Fruit fly (Drosophila melanogaster) whole organism, embryonic: Measurements from ENCODE around the gene CG18262.

ENCODE experiments used
- CG5953 ChIP-seq: fragments of 200-800 bp; sonication (Bioruptor generic); IDR thresholded peaks from 2 replicates; pipeline ENCODE4 v1.3.6; 2022; ENCODE audit warnings: missing biosample characterization, missing genetic modification characterization
- CG9437 ChIP-seq: fragments of 200-800 bp; sonication (Bioruptor generic); optimal IDR thresholded peaks from 2 replicates; lab custom pipeline; 2018; ENCODE audit warnings: missing biosample characterization, mild to moderate bottlenecking, missing genetic modification characterization
- crp ChIP-seq, 2 experiments: fragments of 200-800 bp; sonication (Bioruptor generic); optimal IDR thresholded peaks; 2 replicates in 1 of 2; 3 replicates in 1 of 2; lab custom pipeline; 2017; ENCODE audit warnings: missing biosample characterization in 2 of 2, missing genetic modification characterization in 2 of 2, mild to moderate bottlenecking in 1 of 2, moderate library complexity in 1 of 2
- luna ChIP-seq: fragments of 200-800 bp; sonication (Bioruptor generic); optimal IDR thresholded peaks from 2 replicates; lab custom pipeline; 2016; ENCODE audit warnings: missing biosample characterization, missing genetic modification characterization
- ro ChIP-seq: fragments of 200-800 bp; sonication (Bioruptor generic); IDR thresholded peaks from 2 replicates; pipeline ENCODE4 v1.3.6; 2022; ENCODE audit warnings: missing biosample characterization, missing genetic modification characterization
- sqz ChIP-seq: fragments of 200-800 bp; sonication (Bioruptor generic); optimal IDR thresholded peaks from 3 replicates; lab custom pipeline; 2018; ENCODE audit warnings: missing biosample characterization, mild to moderate bottlenecking, missing genetic modification characterization

DNA sequence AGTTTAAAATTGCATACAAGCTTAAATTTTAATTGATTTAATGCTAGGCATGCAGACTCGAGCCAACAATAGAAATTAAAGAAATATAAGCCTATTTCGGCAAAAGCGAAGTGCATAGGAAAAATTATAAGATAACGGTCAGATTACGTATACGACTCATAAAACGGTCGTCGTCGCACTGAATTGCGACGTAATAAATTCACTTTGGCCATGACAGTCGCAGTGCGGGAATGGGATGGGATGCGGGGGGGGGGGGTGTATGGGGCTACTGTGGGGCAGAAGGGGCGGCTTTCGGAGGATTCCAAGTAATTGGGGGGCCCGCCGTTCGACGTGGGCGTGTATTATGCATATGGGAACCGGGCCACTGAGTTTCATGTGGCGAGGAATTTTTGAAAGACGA is 41.8 kb upstream of the CG18262 start:
- TF ChIP-seq CG9437 (GFP tag; lab: Kevin White, UChicago) (no peak), CG5953 (GFP tag; lab: Robert Waterston, UW) (no peak), ro (no peak), luna (GFP tag; lab: Kevin White, UChicago) (no peak), crp (GFP tag; optimal IDR thresholded peaks at IDR 0.05; lab: Kevin White, UChicago) (no peak), sqz (no peak)
